Fruit fly (Drosophila melanogaster) whole organism, prepupa: ENCODE measurements around the gene CG13113.

Experiments
- Blimp-1 ChIP-seq: fragments of 200-800 bp; sonication (Bioruptor generic); optimal IDR thresholded peaks from 3 replicates; lab custom pipeline; 2017; ENCODE audit warnings: missing biosample characterization, missing genetic modification characterization, mild to moderate bottlenecking, moderate library complexity, missing genetic modification reagents
- CG10631 ChIP-seq: fragments of 200-800 bp; sonication (Bioruptor generic); optimal IDR thresholded peaks from 2 replicates; lab custom pipeline; 2016; ENCODE audit warnings: missing biosample characterization, missing genetic modification characterization
- CG10669 ChIP-seq: fragments of 200-800 bp; sonication (Bioruptor generic); optimal IDR thresholded peaks from 3 replicates; lab custom pipeline; 2018; ENCODE audit warnings: missing biosample characterization, mild to moderate bottlenecking, missing genetic modification characterization, moderate library complexity
- CG11294 ChIP-seq: fragments of 200-800 bp; sonication (Bioruptor generic); IDR thresholded peaks from 2 replicates; pipeline ENCODE4 v1.3.6; 2022; ENCODE audit warnings: missing biosample characterization, missing genetic modification characterization
- CG11762 ChIP-seq: fragments of 200-800 bp; sonication (Bioruptor generic); optimal IDR thresholded peaks from 3 replicates; lab custom pipeline; 2016; ENCODE audit warnings: missing biosample characterization, missing genetic modification characterization; ENCODE audit not compliant: insufficient read depth
- CG11902 ChIP-seq: fragments of 200-800 bp; sonication (Bioruptor generic); optimal IDR thresholded peaks from 3 replicates; lab custom pipeline; 2016; ENCODE audit warnings: missing biosample characterization, missing genetic modification characterization
- CG15336 ChIP-seq: fragments of 200-800 bp; sonication (Bioruptor generic); IDR thresholded peaks from 2 replicates; pipeline ENCODE4 v1.3.6; 2022; ENCODE audit warnings: missing biosample characterization, missing genetic modification characterization
- CG1621 ChIP-seq: fragments of 200-800 bp; sonication (Bioruptor generic); optimal IDR thresholded peaks from 3 replicates; lab custom pipeline; 2018; ENCODE audit warnings: missing biosample characterization, mild to moderate bottlenecking, missing genetic modification characterization
- CG31627 ChIP-seq: fragments of 200-800 bp; sonication (Bioruptor generic); optimal IDR thresholded peaks from 3 replicates; lab custom pipeline; 2016; ENCODE audit warnings: missing biosample characterization, missing genetic modification characterization
- CG32006 ChIP-seq: fragments of 200-800 bp; sonication (Bioruptor generic); optimal IDR thresholded peaks from 3 replicates; lab custom pipeline; 2017; ENCODE audit warnings: missing biosample characterization, mild to moderate bottlenecking, missing genetic modification characterization
- CG34406 ChIP-seq: fragments of 200-800 bp; sonication (Bioruptor generic); optimal IDR thresholded peaks from 3 replicates; lab custom pipeline; 2016; ENCODE audit warnings: missing biosample characterization, missing genetic modification characterization
- CG3919 ChIP-seq: fragments of 200-800 bp; sonication (Bioruptor generic); optimal IDR thresholded peaks from 3 replicates; lab custom pipeline; 2016; ENCODE audit warnings: missing biosample characterization, missing genetic modification characterization
- CG4318 ChIP-seq: fragments of 200-800 bp; sonication (Bioruptor generic); optimal IDR thresholded peaks from 3 replicates; lab custom pipeline; 2017; ENCODE audit warnings: missing biosample characterization, mild to moderate bottlenecking, missing genetic modification characterization
- CG6163 ChIP-seq: fragments of 200-800 bp; sonication (Bioruptor generic); IDR thresholded peaks from 3 replicates; pipeline ENCODE4 v1.3.6; 2022; ENCODE audit warnings: missing biosample characterization, missing genetic modification characterization
- CG6792 ChIP-seq: fragments of 200-800 bp; sonication (Bioruptor generic); optimal IDR thresholded peaks from 3 replicates; lab custom pipeline; 2016; ENCODE audit warnings: missing biosample characterization, missing genetic modification characterization
- CG6808 ChIP-seq: fragments of 200-800 bp; sonication (Bioruptor generic); optimal IDR thresholded peaks from 3 replicates; lab custom pipeline; 2017; ENCODE audit warnings: missing biosample characterization, missing genetic modification characterization, mild to moderate bottlenecking, moderate library complexity, missing genetic modification reagents
- CG6854 ChIP-seq: fragments of 200-800 bp; sonication (Bioruptor generic); optimal IDR thresholded peaks from 2 replicates; lab custom pipeline; 2017; ENCODE audit warnings: missing biosample characterization, mild to moderate bottlenecking, missing genetic modification characterization
- CG7368 ChIP-seq: fragments of 200-800 bp; sonication (Bioruptor generic); optimal IDR thresholded peaks from 3 replicates; lab custom pipeline; 2016; ENCODE audit warnings: missing biosample characterization, missing genetic modification characterization
- CG8319 ChIP-seq: fragments of 200-800 bp; sonication (Bioruptor generic); optimal IDR thresholded peaks from 3 replicates; lab custom pipeline; 2016; ENCODE audit warnings: missing biosample characterization, missing genetic modification characterization
- CG9139 ChIP-seq: fragments of 200-800 bp; sonication (Bioruptor generic); optimal IDR thresholded peaks from 3 replicates; lab custom pipeline; 2017; ENCODE audit warnings: missing biosample characterization, mild to moderate bottlenecking, missing genetic modification characterization
- Eip75B ChIP-seq: fragments of 200-800 bp; sonication (Bioruptor generic); optimal IDR thresholded peaks from 3 replicates; lab custom pipeline; 2016; ENCODE audit warnings: missing biosample characterization, missing genetic modification characterization
- Eip78C ChIP-seq: fragments of 200-800 bp; sonication (Bioruptor generic); peaks from one replicate; lab custom pipeline; 2016; ENCODE audit warnings: missing biosample characterization, missing genetic modification characterization
- Eip93F ChIP-seq: fragments of 200-800 bp; sonication (Bioruptor generic); optimal IDR thresholded peaks from 2 replicates; lab custom pipeline; 2016; ENCODE audit warnings: missing biosample characterization, mild to moderate bottlenecking, missing genetic modification characterization
- Ets21C ChIP-seq: fragments of 200-800 bp; sonication (Bioruptor generic); optimal IDR thresholded peaks from 3 replicates; lab custom pipeline; 2016; ENCODE audit warnings: missing biosample characterization, missing genetic modification characterization
- Ets96B ChIP-seq: fragments of 200-800 bp; optimal IDR thresholded peaks from 2 replicates; lab custom pipeline; 2019; ENCODE audit warnings: missing biosample characterization, mild to moderate bottlenecking, missing genetic modification characterization, moderate library complexity
- Gug ChIP-seq: fragments of 200-800 bp; sonication (Bioruptor generic); IDR thresholded peaks from 2 replicates; pipeline ENCODE4 v1.3.6; 2022; ENCODE audit warnings: missing biosample characterization, missing genetic modification characterization
- Hr38 ChIP-seq: sonication (Bioruptor generic); optimal IDR thresholded peaks from 2 replicates; lab custom pipeline; 2016; ENCODE audit warnings: missing biosample characterization, missing genetic modification characterization
- Hr39 ChIP-seq: fragments of 200-800 bp; sonication (Bioruptor generic); optimal IDR thresholded peaks from 2 replicates; lab custom pipeline; 2016; ENCODE audit warnings: missing biosample characterization, missing genetic modification characterization
- Hr4 ChIP-seq: fragments of 200-800 bp; sonication (Bioruptor generic); optimal IDR thresholded peaks from 3 replicates; lab custom pipeline; 2016; ENCODE audit warnings: missing biosample characterization, missing genetic modification characterization
- Lpt ChIP-seq: fragments of 200-800 bp; sonication (Bioruptor generic); optimal IDR thresholded peaks from 3 replicates; lab custom pipeline; 2016; ENCODE audit warnings: missing biosample characterization, missing genetic modification characterization
- Met ChIP-seq: fragments of 200-800 bp; sonication (Bioruptor generic); optimal IDR thresholded peaks from 3 replicates; lab custom pipeline; 2016; ENCODE audit warnings: missing biosample characterization, missing genetic modification characterization
- OdsH ChIP-seq: fragments of 200-800 bp; sonication (Bioruptor generic); optimal IDR thresholded peaks from 3 replicates; lab custom pipeline; 2016; ENCODE audit warnings: missing biosample characterization, missing genetic modification characterization
- Smox ChIP-seq: fragments of 200-800 bp; sonication (Bioruptor generic); optimal IDR thresholded peaks from 3 replicates; lab custom pipeline; 2016; ENCODE audit warnings: missing biosample characterization, missing genetic modification characterization
- Sox14 ChIP-seq: fragments of 200-800 bp; sonication (Bioruptor generic); optimal IDR thresholded peaks from 3 replicates; lab custom pipeline; 2016; ENCODE audit warnings: missing biosample characterization, missing genetic modification characterization
- Sox15 ChIP-seq: fragments of 200-800 bp; sonication (Bioruptor generic); optimal IDR thresholded peaks from 3 replicates; lab custom pipeline; 2016; ENCODE audit warnings: missing biosample characterization, missing genetic modification characterization
- achi ChIP-seq: fragments of 200-800 bp; sonication (Bioruptor generic); optimal IDR thresholded peaks from 3 replicates; lab custom pipeline; 2016; ENCODE audit warnings: missing biosample characterization, missing genetic modification characterization
- acj6 ChIP-seq: fragments of 200-800 bp; sonication (Bioruptor generic); optimal IDR thresholded peaks from 3 replicates; lab custom pipeline; 2016; ENCODE audit warnings: missing biosample characterization, missing genetic modification characterization
- cyc ChIP-seq: fragments of 200-800 bp; sonication (Bioruptor generic); optimal IDR thresholded peaks from 3 replicates; lab custom pipeline; 2016; ENCODE audit warnings: missing biosample characterization, missing genetic modification characterization
- dsx ChIP-seq: fragments of 200-800 bp; optimal IDR thresholded peaks from 3 replicates; lab custom pipeline; 2019; ENCODE audit warnings: missing biosample characterization, mild to moderate bottlenecking, missing genetic modification characterization, moderate library complexity; ENCODE audit not compliant: poor library complexity, severe bottlenecking
- eg ChIP-seq: fragments of 200-800 bp; sonication (Bioruptor generic); IDR thresholded peaks from 3 replicates; pipeline ENCODE4 v1.3.6; 2022; ENCODE audit warnings: missing biosample characterization, missing genetic modification characterization
- esn ChIP-seq: fragments of 200-800 bp; sonication (Bioruptor generic); optimal IDR thresholded peaks from 2 replicates; lab custom pipeline; 2016; ENCODE audit warnings: missing biosample characterization, mild to moderate bottlenecking, missing genetic modification characterization, moderate library complexity
- fd59A ChIP-seq: fragments of 200-800 bp; sonication (Bioruptor generic); optimal IDR thresholded peaks from 2 replicates; lab custom pipeline; 2017; ENCODE audit warnings: missing biosample characterization, mild to moderate bottlenecking, missing genetic modification characterization, missing genetic modification reagents
- fd85E ChIP-seq: fragments of 200-800 bp; sonication (Bioruptor generic); optimal IDR thresholded peaks from 3 replicates; lab custom pipeline; 2016; ENCODE audit warnings: missing biosample characterization, missing genetic modification characterization
- fkh ChIP-seq: fragments of 200-800 bp; sonication (Bioruptor generic); optimal IDR thresholded peaks from 3 replicates; lab custom pipeline; 2017; ENCODE audit warnings: missing biosample characterization, mild to moderate bottlenecking, missing genetic modification characterization, moderate library complexity
- net ChIP-seq: fragments of 200-800 bp; sonication (Bioruptor generic); optimal IDR thresholded peaks from 3 replicates; lab custom pipeline; 2016; ENCODE audit warnings: missing biosample characterization, missing genetic modification characterization
- pdm3 ChIP-seq: fragments of 200-800 bp; sonication (Bioruptor generic); optimal IDR thresholded peaks from 3 replicates; lab custom pipeline; 2016; ENCODE audit warnings: missing biosample characterization, missing genetic modification characterization
- salr ChIP-seq, 2 experiments: fragments of 200-800 bp; sonication (Bioruptor generic); optimal IDR thresholded peaks; 3 replicates each; lab custom pipeline; 2016 to 2018; ENCODE audit warnings: missing biosample characterization in 2 of 2, missing genetic modification characterization in 2 of 2, mild to moderate bottlenecking in 1 of 2
- spab ChIP-seq: fragments of 200-800 bp; sonication (Bioruptor generic); optimal IDR thresholded peaks from 2 replicates; lab custom pipeline; 2017; ENCODE audit warnings: missing biosample characterization, mild to moderate bottlenecking, missing genetic modification characterization, missing genetic modification reagents
- ss ChIP-seq, 2 experiments: fragments of 200-800 bp; sonication (Bioruptor generic); optimal IDR thresholded peaks; 2 replicates in 1 of 2; 3 replicates in 1 of 2; lab custom pipeline; 2017 to 2018; ENCODE audit warnings: mild to moderate bottlenecking in 2 of 2, missing biosample characterization in 2 of 2, missing genetic modification characterization in 2 of 2, moderate library complexity in 1 of 2
- vri ChIP-seq: fragments of 200-800 bp; sonication (Bioruptor generic); optimal IDR thresholded peaks from 3 replicates; lab custom pipeline; 2016; ENCODE audit warnings: missing biosample characterization, mild to moderate bottlenecking, missing genetic modification characterization

The CG13113 gene

DNA sequence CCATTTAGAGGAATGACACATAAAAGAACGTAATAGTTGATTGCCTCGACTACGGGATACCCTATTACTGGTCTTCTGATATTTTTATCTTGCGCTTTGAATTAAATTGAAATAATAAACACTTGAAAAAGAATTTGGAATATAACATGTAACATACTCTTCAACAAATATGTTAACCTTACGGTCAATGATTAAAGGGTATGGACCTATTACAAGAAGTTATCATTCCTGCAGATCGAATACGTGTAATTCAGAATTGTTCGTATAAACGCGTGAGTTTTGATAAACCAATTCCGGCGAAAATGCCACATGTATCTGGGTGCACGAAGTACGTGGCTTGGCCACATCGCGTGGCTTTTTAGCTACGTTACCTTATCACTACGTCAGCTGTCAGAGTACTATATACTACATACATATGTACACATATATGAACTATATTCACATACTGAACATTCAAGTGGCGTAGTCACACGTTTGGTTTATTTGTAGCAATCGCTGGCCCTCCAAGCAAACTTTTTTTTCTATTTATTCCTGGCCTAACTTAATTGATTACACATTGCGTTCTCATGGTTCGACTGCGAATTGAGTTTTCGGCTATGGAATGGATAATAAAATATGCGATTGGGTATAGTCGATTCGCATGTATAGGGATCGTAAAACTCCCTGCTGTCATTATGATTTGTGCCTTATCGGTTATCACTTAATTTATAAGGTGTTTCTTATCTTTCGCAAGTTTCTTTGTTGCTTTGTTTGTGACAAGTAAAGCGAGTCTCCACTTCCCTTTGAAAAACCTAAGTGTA is 45.6 kb upstream of the CG13113 start:
- TF ChIP-seq Met (GFP tag; lab: Kevin White, UChicago) (peak; percentile 59), eg (GFP tag; lab: Robert Waterston, UW) (peak; percentile 57; the same call in 2 of the 3 replicates), CG32006 (GFP tag; lab: Kevin White, UChicago) (peak; percentile 61), Hr4 (peak; percentile 66), pdm3 (peak; percentile 54), CG8319 (GFP tag; lab: Kevin White, UChicago) (peak; percentile 30), Hr39 (GFP tag; lab: Kevin White, UChicago) (peak; percentile 63), Lpt (GFP tag; lab: Kevin White, UChicago) (no peak), CG10669 (GFP tag; lab: Kevin White, UChicago) (peak; percentile 43), Smox (GFP tag; lab: Kevin White, UChicago) (peak; percentile 52), dsx (no peak), CG11902 (GFP tag; lab: Kevin White, UChicago) (peak; percentile 27), Eip93F (GFP tag; lab: Kevin White, UChicago) (peak; percentile 77), CG11762 (peak; percentile 42), CG6792 (GFP tag; lab: Kevin White, UChicago) (peak; percentile 40), CG11294 (GFP tag; lab: Robert Waterston, UW) (peak; percentile 10; the same call in 1 of the 2 replicates), Hr38 (no peak), CG3919 (peak; percentile 54), CG34406 (peak; percentile 53), Sox15 (peak; percentile 32), Ets96B (tag; lab: Kevin White, UChicago) (peak; percentile 49), acj6 (GFP tag; lab: Kevin White, UChicago) (peak; percentile 56), CG31627 (GFP tag; lab: Kevin White, UChicago) (peak; percentile 44), OdsH (GFP tag; lab: Kevin White, UChicago) (peak; percentile 54), salr (GFP tag; optimal IDR thresholded peaks at IDR 0.05; lab: Kevin White, UChicago) (peak in 1 of 2 experiments; percentile 19), vri (GFP tag; lab: Kevin White, UChicago) (peak; percentile 69), CG9139 (GFP tag; lab: Kevin White, UChicago) (no peak), Blimp-1 (GFP tag; lab: Kevin White, UChicago) (peak; percentile 27), Eip78C (GFP tag; lab: Kevin White, UChicago) (peak; percentile 90), ss (GFP tag; optimal IDR thresholded peaks at IDR 0.05; lab: Kevin White, UChicago) (no peak), fd85E (no peak), fd59A (GFP tag; lab: Kevin White, UChicago) (no peak), CG15336 (GFP tag; lab: Robert Waterston, UW) (peak; percentile 50; the same call in 1 of the 2 replicates), cyc (GFP tag; lab: Kevin White, UChicago) (peak; percentile 51), Sox14 (GFP tag; lab: Kevin White, UChicago) (peak; percentile 62), CG6808 (GFP tag; lab: Kevin White, UChicago) (peak; percentile 13), Gug (peak; percentile 22; the same call in 1 of the 2 replicates), CG7368 (GFP tag; lab: Kevin White, UChicago) (peak; percentile 38), CG1621 (tag; lab: Kevin White, UChicago) (no peak), spab (GFP tag; lab: Kevin White, UChicago) (peak; percentile 39), esn (GFP tag; lab: Kevin White, UChicago) (peak; percentile 69), fkh (no peak), CG6854 (no peak), net (GFP tag; lab: Kevin White, UChicago) (peak; percentile 66), CG10631 (GFP tag; lab: Kevin White, UChicago) (peak; percentile 31), CG6163 (GFP tag; lab: Robert Waterston, UW) (peak; percentile 70), Eip75B (GFP tag; lab: Kevin White, UChicago) (peak; percentile 30), CG4318 (GFP tag; lab: Kevin White, UChicago) (peak; percentile 14), achi (peak; percentile 31), Ets21C (GFP tag; lab: Kevin White, UChicago) (no peak)
